Fruit fly (Drosophila melanogaster) whole organism, embryonic: ENCODE measurements around the gene rho-5.
A peak's percentile ranks its signal among the peaks of the same experiment; 100 is the strongest.

ENCODE experiments used
- Asciz ChIP-seq: fragments of 200-800 bp; sonication (Bioruptor generic); optimal IDR thresholded peaks from 2 replicates; lab custom pipeline; 2017; ENCODE audit warnings: missing biosample characterization, mild to moderate bottlenecking, missing genetic modification characterization, missing genetic modification reagents
- Atf3 ChIP-seq: fragments of 200-800 bp; sonication (Bioruptor generic); optimal IDR thresholded peaks from 3 replicates; lab custom pipeline; 2016; ENCODE audit warnings: missing biosample characterization, missing genetic modification characterization
- B-H1 ChIP-seq: fragments of 200-800 bp; sonication (Bioruptor generic); IDR thresholded peaks from 3 replicates; pipeline ENCODE4 v1.3.6; 2022; ENCODE audit warnings: missing biosample characterization, missing genetic modification characterization
- B-H2 ChIP-seq: fragments of 200-800 bp; sonication (Bioruptor generic); optimal IDR thresholded peaks from 2 replicates; lab custom pipeline; 2018; ENCODE audit warnings: missing biosample characterization, mild to moderate bottlenecking, missing genetic modification characterization
- CG11093 ChIP-seq: fragments of 200-800 bp; sonication (Bioruptor generic); IDR thresholded peaks from 3 replicates; pipeline ENCODE4 v1.3.6; 2022; ENCODE audit warnings: missing biosample characterization, missing genetic modification characterization
- CG12104 ChIP-seq: fragments of 200-800 bp; sonication (Bioruptor generic); optimal IDR thresholded peaks from 3 replicates; lab custom pipeline; 2016; ENCODE audit warnings: missing biosample characterization, missing genetic modification characterization
- CG13624 ChIP-seq: fragments of 200-800 bp; sonication (Bioruptor generic); optimal IDR thresholded peaks from 2 replicates; lab custom pipeline; 2016; ENCODE audit warnings: missing biosample characterization, missing genetic modification characterization
- CG13894 ChIP-seq: fragments of 200-800 bp; sonication (Bioruptor generic); optimal IDR thresholded peaks from 3 replicates; lab custom pipeline; 2018; ENCODE audit warnings: missing biosample characterization, mild to moderate bottlenecking, missing genetic modification characterization, moderate library complexity
- CG14014 ChIP-seq: fragments of 200-800 bp; sonication (Bioruptor generic); IDR thresholded peaks from 2 replicates; pipeline ENCODE4 v1.3.6; 2022; ENCODE audit warnings: missing biosample characterization, missing genetic modification characterization
- CG17829 ChIP-seq: fragments of 200-800 bp; optimal IDR thresholded peaks from 2 replicates; lab custom pipeline; 2019; ENCODE audit warnings: missing biosample characterization, mild to moderate bottlenecking, missing genetic modification characterization, moderate library complexity
- CG18599 ChIP-seq: fragments of 200-800 bp; sonication (Bioruptor generic); optimal IDR thresholded peaks from 3 replicates; lab custom pipeline; 2017; ENCODE audit warnings: missing biosample characterization, missing genetic modification characterization, mild to moderate bottlenecking, moderate library complexity, missing genetic modification reagents
- CG18764 ChIP-seq: fragments of 200-800 bp; sonication (Bioruptor generic); optimal IDR thresholded peaks from 3 replicates; lab custom pipeline; 2016; ENCODE audit warnings: missing biosample characterization, missing genetic modification characterization
- CG2712 ChIP-seq: fragments of 200-800 bp; optimal IDR thresholded peaks from 3 replicates; lab custom pipeline; 2019; ENCODE audit warnings: missing biosample characterization, mild to moderate bottlenecking, missing genetic modification characterization, moderate library complexity
- CG2875 ChIP-seq: fragments of 200-800 bp; sonication (Bioruptor generic); optimal IDR thresholded peaks from 2 replicates; lab custom pipeline; 2017; ENCODE audit warnings: missing biosample characterization, mild to moderate bottlenecking, missing genetic modification characterization, missing genetic modification reagents
- CG34224 ChIP-seq: fragments of 200-800 bp; sonication (Bioruptor generic); IDR thresholded peaks from 3 replicates; pipeline ENCODE4 v1.3.6; 2022; ENCODE audit warnings: missing biosample characterization, missing genetic modification characterization; ENCODE audit not compliant: partially characterized antibody
- CG3838 ChIP-seq: fragments of 200-800 bp; sonication (Bioruptor generic); optimal IDR thresholded peaks from 3 replicates; lab custom pipeline; 2016; ENCODE audit warnings: missing biosample characterization, missing genetic modification characterization
- CG3995 ChIP-seq: fragments of 200-800 bp; sonication (Bioruptor generic); optimal IDR thresholded peaks from 3 replicates; lab custom pipeline; 2016; ENCODE audit warnings: missing biosample characterization, missing genetic modification characterization
- CG4820 ChIP-seq: fragments of 200-800 bp; sonication (Bioruptor generic); optimal IDR thresholded peaks from 3 replicates; lab custom pipeline; 2016; ENCODE audit warnings: missing biosample characterization, missing genetic modification characterization
- CG5180 ChIP-seq: fragments of 200-800 bp; sonication (Bioruptor generic); optimal IDR thresholded peaks from 3 replicates; lab custom pipeline; 2017; ENCODE audit warnings: missing biosample characterization, missing genetic modification characterization, mild to moderate bottlenecking, moderate library complexity, missing genetic modification reagents
- CG6683 ChIP-seq: fragments of 200-800 bp; sonication (Bioruptor generic); optimal IDR thresholded peaks from 2 replicates; lab custom pipeline; 2017; ENCODE audit warnings: missing biosample characterization, mild to moderate bottlenecking, missing genetic modification characterization, missing genetic modification reagents
- CG8359 ChIP-seq: fragments of 200-800 bp; sonication (Bioruptor generic); optimal IDR thresholded peaks from 2 replicates; lab custom pipeline; 2017; ENCODE audit warnings: missing biosample characterization, mild to moderate bottlenecking, missing genetic modification characterization, borderline replicate concordance
- CG9215 ChIP-seq: fragments of 200-800 bp; sonication (Bioruptor generic); IDR thresholded peaks from 2 replicates; pipeline ENCODE4 v1.3.6; 2022; ENCODE audit warnings: missing biosample characterization, missing genetic modification characterization
- CG9437 ChIP-seq: fragments of 200-800 bp; sonication (Bioruptor generic); optimal IDR thresholded peaks from 2 replicates; lab custom pipeline; 2018; ENCODE audit warnings: missing biosample characterization, mild to moderate bottlenecking, missing genetic modification characterization
- Dip2 ChIP-seq: fragments of 200-800 bp; sonication (Bioruptor generic); IDR thresholded peaks from 2 replicates; pipeline ENCODE4 v1.3.6; 2022; ENCODE audit warnings: missing biosample characterization, missing genetic modification characterization
- Gug ChIP-seq: fragments of 200-800 bp; sonication (Bioruptor generic); IDR thresholded peaks from 4 replicates; pipeline ENCODE4 v1.3.6; 2022; ENCODE audit warnings: missing biosample characterization, missing genetic modification characterization
- H15 ChIP-seq: fragments of 200-800 bp; sonication (Bioruptor generic); IDR thresholded peaks from 3 replicates; pipeline ENCODE4 v1.3.6; 2022; ENCODE audit warnings: missing biosample characterization, missing genetic modification characterization
- Mes4 ChIP-seq: fragments of 200-800 bp; sonication (Bioruptor generic); optimal IDR thresholded peaks from 2 replicates; lab custom pipeline; 2016; ENCODE audit warnings: missing biosample characterization, missing genetic modification characterization
- PHDP ChIP-seq: fragments of 200-800 bp; sonication (Bioruptor generic); optimal IDR thresholded peaks from 3 replicates; lab custom pipeline; 2018; ENCODE audit warnings: missing biosample characterization, mild to moderate bottlenecking, missing genetic modification characterization, moderate library complexity
- ash1 ChIP-seq: fragments of 200-800 bp; sonication (Bioruptor generic); optimal IDR thresholded peaks from 2 replicates; lab custom pipeline; 2018; ENCODE audit warnings: missing biosample characterization, mild to moderate bottlenecking, missing genetic modification characterization
- cad ChIP-seq: fragments of >200 bp; optimal IDR thresholded peaks from 2 replicates; lab custom pipeline; 2017; ENCODE audit warnings: missing biosample characterization, missing genetic modification characterization
- disco-r ChIP-seq: fragments of 200-800 bp; sonication (Bioruptor generic); optimal IDR thresholded peaks from 2 replicates; lab custom pipeline; 2016; ENCODE audit warnings: missing biosample characterization, missing genetic modification characterization
- gem ChIP-seq: fragments of 200-800 bp; sonication (Bioruptor generic); optimal IDR thresholded peaks from 2 replicates; lab custom pipeline; 2019; ENCODE audit warnings: missing biosample characterization, mild to moderate bottlenecking, missing genetic modification characterization, moderate library complexity
- grn ChIP-seq: fragments of 200-800 bp; sonication (Bioruptor generic); optimal IDR thresholded peaks from 3 replicates; lab custom pipeline; 2017; ENCODE audit warnings: missing biosample characterization, missing genetic modification characterization
- gt ChIP-seq: fragments of 200-800 bp; sonication (Bioruptor generic); IDR thresholded peaks from 2 replicates; pipeline ENCODE4 v1.3.6; 2022; ENCODE audit warnings: missing biosample characterization, missing genetic modification characterization
- ind ChIP-seq: fragments of 200-800 bp; sonication (Bioruptor generic); optimal IDR thresholded peaks from 3 replicates; lab custom pipeline; 2016; ENCODE audit warnings: missing biosample characterization, missing genetic modification characterization
- jumu ChIP-seq: fragments of 200-800 bp; sonication (Bioruptor generic); optimal IDR thresholded peaks from 3 replicates; lab custom pipeline; 2016; ENCODE audit warnings: missing biosample characterization, missing genetic modification characterization
- ken ChIP-seq: fragments of 200-800 bp; sonication (Bioruptor generic); IDR thresholded peaks from 3 replicates; pipeline ENCODE4 v1.3.6; 2022; ENCODE audit warnings: missing biosample characterization, missing genetic modification characterization
- onecut ChIP-seq: fragments of 200-800 bp; sonication (Bioruptor generic); IDR thresholded peaks from 2 replicates; pipeline ENCODE4 v1.3.6; 2022; ENCODE audit warnings: missing biosample characterization, missing genetic modification characterization
- pan ChIP-seq, 4 experiments: fragments of >200 bp in 3 of 4; fragments of 200-800 bp in 1 of 4; sonication (Bioruptor generic) in 1 of 4; optimal IDR thresholded peaks in 3 of 4; IDR thresholded peaks in 1 of 4; 2 replicates each; pipeline versions ENCODE4 v1.3.6 to Lab custom; 2017 to 2022; ENCODE audit warnings: missing biosample characterization in 2 of 4, missing genetic modification characterization in 2 of 4, mixed read lengths in 1 of 4
- pho ChIP-seq: fragments of 200-800 bp; sonication (Bioruptor generic); optimal IDR thresholded peaks from 2 replicates; lab custom pipeline; 2016; ENCODE audit warnings: missing biosample characterization, missing genetic modification characterization
- pros ChIP-seq: fragments of 200-800 bp; sonication (Bioruptor generic); optimal IDR thresholded peaks from 3 replicates; lab custom pipeline; 2019; ENCODE audit warnings: missing biosample characterization, mild to moderate bottlenecking, missing genetic modification characterization, moderate library complexity
- pzg ChIP-seq: fragments of 200-800 bp; sonication (Bioruptor generic); optimal IDR thresholded peaks from 3 replicates; lab custom pipeline; 2018; ENCODE audit warnings: missing biosample characterization, mild to moderate bottlenecking, missing genetic modification characterization, moderate library complexity
- ro ChIP-seq: fragments of 200-800 bp; sonication (Bioruptor generic); IDR thresholded peaks from 2 replicates; pipeline ENCODE4 v1.3.6; 2022; ENCODE audit warnings: missing biosample characterization, missing genetic modification characterization
- scrt ChIP-seq: fragments of 200-800 bp; sonication (Bioruptor generic); optimal IDR thresholded peaks from 2 replicates; lab custom pipeline; 2018; ENCODE audit warnings: missing biosample characterization, mild to moderate bottlenecking, missing genetic modification characterization, moderate library complexity
- sisA ChIP-seq: fragments of 200-800 bp; sonication (Bioruptor generic); IDR thresholded peaks from 2 replicates; pipeline ENCODE4 v1.3.6; 2022; ENCODE audit warnings: missing biosample characterization, missing genetic modification characterization
- sna ChIP-seq: fragments of 200-800 bp; sonication (Bioruptor generic); IDR thresholded peaks from 2 replicates; pipeline ENCODE4 v1.3.6; 2022; ENCODE audit warnings: missing biosample characterization, missing genetic modification characterization; ENCODE audit not compliant: partially characterized antibody
- tin ChIP-seq: fragments of 200-800 bp; sonication (Bioruptor generic); optimal IDR thresholded peaks from 3 replicates; lab custom pipeline; 2016; ENCODE audit warnings: missing biosample characterization, missing genetic modification characterization
- tup ChIP-seq: fragments of 200-800 bp; sonication (Bioruptor generic); optimal IDR thresholded peaks from 2 replicates; lab custom pipeline; 2016; ENCODE audit warnings: missing biosample characterization, mild to moderate bottlenecking, missing genetic modification characterization, moderate library complexity
- vnd ChIP-seq: fragments of 200-800 bp; sonication (Bioruptor generic); IDR thresholded peaks from 3 replicates; pipeline ENCODE4 v1.3.6; 2022; ENCODE audit warnings: missing biosample characterization, missing genetic modification characterization; ENCODE audit not compliant: partially characterized antibody

Gene rho-5

DNA sequence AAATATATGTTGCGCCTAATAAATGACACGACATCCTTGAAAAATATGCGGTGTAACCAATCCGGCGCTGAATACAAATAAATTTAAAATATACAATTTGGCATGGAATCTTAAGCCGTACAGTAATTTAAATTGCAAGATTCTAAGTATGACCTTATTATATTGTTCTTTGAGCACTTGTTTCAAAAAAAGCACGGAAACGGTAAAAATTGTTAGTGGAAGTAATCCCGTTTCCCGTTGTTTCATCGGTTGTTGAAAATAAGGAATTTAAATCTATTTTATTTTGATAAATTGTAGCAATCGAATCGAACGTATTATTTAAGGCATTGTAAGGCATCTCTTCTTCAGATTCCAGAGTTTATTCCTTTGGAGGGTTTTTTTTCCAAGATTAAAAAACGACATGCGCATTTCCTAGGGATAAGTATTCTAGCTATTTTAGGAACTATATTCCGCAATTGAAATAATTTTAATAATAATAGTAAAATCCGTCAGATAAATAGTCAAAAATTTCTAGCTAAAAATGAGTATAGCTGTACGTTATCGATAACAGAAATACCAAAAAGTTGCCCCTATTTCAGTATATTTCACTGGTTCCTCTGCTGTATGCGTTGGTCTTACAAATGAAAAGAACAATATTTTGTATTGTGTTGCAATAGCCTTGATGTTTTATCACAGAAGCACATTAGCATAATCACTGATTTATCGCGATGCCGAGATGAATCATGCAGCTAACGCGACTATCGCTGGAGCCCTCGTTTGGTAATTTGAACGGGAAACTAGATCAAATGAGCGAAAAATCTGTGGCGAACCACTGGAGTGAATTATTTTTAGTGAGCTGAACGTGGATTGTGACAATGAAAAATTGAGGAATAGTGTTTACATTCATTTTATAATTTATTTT, 40.4 kb downstream of the rho-5 start, which contains the start of gene GATAd (continued):
- TF ChIP-seq ind (no peak), CG2875 (no peak), CG18764 (GFP tag; lab: Kevin White, UChicago) (no peak), CG13624 (GFP tag; lab: Kevin White, UChicago) (no peak), pan (optimal IDR thresholded peaks at IDR 0.05; lab: Kevin White, UChicago) (no peak), pan (GFP tag; optimal IDR thresholded peaks at IDR 0.05 in 1 of 2, IDR thresholded peaks at IDR 0.05 in 1 of 2) (no peak), Dip2 (GFP tag; lab: Robert Waterston, UW) (no peak), pros (GFP tag; lab: Kevin White, UChicago) (no peak), PHDP (peak; percentile 19), CG5180 (GFP tag; lab: Kevin White, UChicago) (no peak), ash1 (GFP tag; lab: Kevin White, UChicago) (no peak), CG2712 (peak; percentile 46), disco-r (GFP tag; lab: Kevin White, UChicago) (no peak), CG9215 (GFP tag; lab: Robert Waterston, UW) (no peak), gem (tag; lab: Kevin White, UChicago) (peak; percentile 26), cad (GFP tag; lab: Kevin White, UChicago) (no peak), jumu (GFP tag; lab: Kevin White, UChicago) (no peak), CG4820 (GFP tag; lab: Kevin White, UChicago) (no peak), CG6683 (GFP tag; lab: Kevin White, UChicago) (no peak), sisA (GFP tag; lab: Robert Waterston, UW) (no peak), CG9437 (no peak), pho (GFP tag; lab: Kevin White, UChicago) (no peak), gt (GFP tag; lab: Robert Waterston, UW) (no peak), onecut (no peak), sna (GFP tag; lab: Robert Waterston, UW) (no peak), CG3838 (GFP tag; lab: Kevin White, UChicago) (no peak), tin (no peak), CG34224 (GFP tag; lab: Robert Waterston, UW) (no peak), CG11093 (GFP tag; lab: Robert Waterston, UW) (no peak), ken (GFP tag; lab: Robert Waterston, UW) (no peak), Gug (no peak), ro (no peak), CG17829 (tag; lab: Kevin White, UChicago) (peak; percentile 43), H15 (GFP tag; lab: Robert Waterston, UW) (no peak), tup (GFP tag; lab: Kevin White, UChicago) (no peak), CG8359 (no peak), B-H1 (GFP tag; lab: Robert Waterston, UW) (no peak), grn (GFP tag; lab: Kevin White, UChicago) (no peak), pzg (GFP tag; lab: Kevin White, UChicago) (peak; percentile 62), CG12104 (GFP tag; lab: Kevin White, UChicago) (no peak), vnd (no peak), CG13894 (tag; lab: Kevin White, UChicago) (no peak), Mes4 (GFP tag; lab: Kevin White, UChicago) (no peak), Asciz (no peak), Atf3 (GFP tag; lab: Kevin White, UChicago) (no peak), CG14014 (no peak), CG18599 (GFP tag; lab: Kevin White, UChicago) (no peak), scrt (GFP tag; lab: Kevin White, UChicago) (no peak), CG3995 (GFP tag; lab: Kevin White, UChicago) (peak; percentile 79), B-H2 (no peak)
